In genomic region chrV:731330-731729, ce11 we compare ENCODE assay signal across 8 worm cellular contexts.
A peak's percentile ranks its signal among the peaks of the same experiment; 100 is the strongest.
TF ChIP-seq lines count a peak whose summit lies in the region.

No protein-coding gene starts in this region.

TF ChIP-seq in whole organism, L1 larva, 84 proteins besides CTCF, POLR2A, EP300 and RAD21 (continues in another document):
- TF ChIP-seq tlp-1 (tag; optimal IDR thresholded peaks at IDR 0.05; lab: Kevin White, UChicago) (no peak), C34B4.2 (tag; optimal IDR thresholded peaks at IDR 0.05; lab: Kevin White, UChicago) (peak; percentile 52), nhr-76 (tag; optimal IDR thresholded peaks at IDR 0.05; lab: Kevin White, UChicago) (no peak), nhr-77 (tag; optimal IDR thresholded peaks at IDR 0.05; lab: Kevin White, UChicago) (peak; percentile 83), tbx-2 (tag; optimal IDR thresholded peaks at IDR 0.05; lab: Kevin White, UChicago) (peak; percentile 96), ceh-90 (tag; optimal IDR thresholded peaks at IDR 0.05; lab: Kevin White, UChicago) (no peak), lsy-2 (tag; optimal IDR thresholded peaks at IDR 0.05; lab: Kevin White, UChicago) (peak; percentile 77 to 83), lin-15B (tag; optimal IDR thresholded peaks at IDR 0.05; lab: Kevin White, UChicago) (no peak), fkh-4 (tag; optimal IDR thresholded peaks at IDR 0.05; lab: Kevin White, UChicago; ENCODE audit: borderline replicate concordance) (no peak), sup-37 (GFP tag; optimal IDR thresholded peaks at IDR 0.05; lab: Kevin White, UChicago) (peak; percentile 94), blmp-1 (tag; optimal IDR thresholded peaks at IDR 0.05; lab: Kevin White, UChicago) (peak; percentile 13)

TF ChIP-seq in whole organism, L2 larva, 48 proteins besides CTCF, POLR2A, EP300 and RAD21 (continues in another document):
- TF ChIP-seq egl-27 (tag; optimal IDR thresholded peaks at IDR 0.05; lab: Kevin White, UChicago) (peak; percentile 74), lin-11 (tag; optimal IDR thresholded peaks at IDR 0.05; lab: Kevin White, UChicago) (no peak), nhr-25 (tag; optimal IDR thresholded peaks at IDR 0.05; lab: Kevin White, UChicago) (peak; percentile 85), unc-62 (GFP tag; optimal IDR thresholded peaks at IDR 0.05; lab: Kevin White, UChicago) (peak; percentile 11), mab-5 (tag; optimal IDR thresholded peaks at IDR 0.05; lab: Kevin White, UChicago) (peak; percentile 62), lin-13 (GFP tag; optimal IDR thresholded peaks at IDR 0.05; lab: Kevin White, UChicago) (peak; percentile 33), lsy-2 (tag; optimal IDR thresholded peaks at IDR 0.05; lab: Kevin White, UChicago) (peak in 1 of 2 experiments; percentile 80), snpc-4 (tag; optimal IDR thresholded peaks at IDR 0.05; lab: Kevin White, UChicago) (peak; percentile 42), unc-39 (tag; optimal IDR thresholded peaks at IDR 0.05; lab: Kevin White, UChicago) (no peak), mdl-1 (tag; optimal IDR thresholded peaks at IDR 0.05; lab: Kevin White, UChicago) (peak; percentile 97 to 98), ztf-4 (tag; optimal IDR thresholded peaks at IDR 0.05; lab: Kevin White, UChicago) (peak; percentile 89)

TF ChIP-seq in whole organism, L3 larva, 47 proteins besides CTCF, POLR2A, EP300 and RAD21 (continues in another document):
- TF ChIP-seq egl-27 (tag; optimal IDR thresholded peaks at IDR 0.05; lab: Kevin White, UChicago) (peak; percentile 44), fkh-2 (tag; optimal IDR thresholded peaks at IDR 0.05; lab: Kevin White, UChicago) (no peak), zag-1 (tag; optimal IDR thresholded peaks at IDR 0.05; lab: Kevin White, UChicago) (no peak), lsy-12 (tag; optimal IDR thresholded peaks at IDR 0.05; lab: Kevin White, UChicago) (peak; percentile 77), ama-1 (optimal IDR thresholded peaks at IDR 0.05; lab: Kevin White, UChicago) (peak; percentile 81), elt-2 (tag; optimal IDR thresholded peaks at IDR 0.05; lab: Kevin White, UChicago) (peak; percentile 99), mdl-1 (tag; optimal IDR thresholded peaks at IDR 0.05; lab: Kevin White, UChicago) (peak; percentile 96), sea-2 (GFP tag; optimal IDR thresholded peaks at IDR 0.05; lab: Kevin White, UChicago) (no peak), nfya-1 (tag; optimal IDR thresholded peaks at IDR 0.05; lab: Kevin White, UChicago; ENCODE audit: insufficient read depth) (peak; percentile 74), nhr-25 (tag; optimal IDR thresholded peaks at IDR 0.05; lab: Kevin White, UChicago) (peak; percentile 74), unc-62 (GFP tag; optimal IDR thresholded peaks at IDR 0.05; lab: Kevin White, UChicago) (peak; percentile 74), lin-39 (tag; optimal IDR thresholded peaks at IDR 0.05; lab: Kevin White, UChicago) (peak; percentile 90)

TF ChIP-seq in whole organism, L4 larva, 104 proteins besides CTCF, POLR2A, EP300 and RAD21 (continues in another document):
- TF ChIP-seq zag-1 (tag; optimal IDR thresholded peaks at IDR 0.05; lab: Kevin White, UChicago) (no peak), nhr-48 (tag; optimal IDR thresholded peaks at IDR 0.05; lab: Kevin White, UChicago) (peak; percentile 92), nhr-6 (tag; optimal IDR thresholded peaks at IDR 0.05; lab: Kevin White, UChicago) (peak; percentile 78), dve-1 (tag; optimal IDR thresholded peaks at IDR 0.05; lab: Kevin White, UChicago; ENCODE audit: insufficient read depth) (peak; percentile 97), lin-13 (GFP tag; optimal IDR thresholded peaks at IDR 0.05; lab: Kevin White, UChicago) (no peak), nhr-11 (tag; optimal IDR thresholded peaks at IDR 0.05; lab: Kevin White, UChicago) (peak; percentile 96), zfp-3 (GFP tag; conservative IDR thresholded peaks at IDR 0.05; lab: Robert Waterston, UW) (peak; percentile 88), ceh-20 (GFP tag; IDR thresholded peaks at IDR 0.05; lab: Robert Waterston, UW) (peak; percentile 90), saeg-2 (GFP tag; IDR thresholded peaks at IDR 0.05; lab: Robert Waterston, UW) (peak; percentile 79), pha-4 (GFP tag; IDR thresholded peaks at IDR 0.05; lab: Robert Waterston, UW) (peak; percentile 80), pha-4 (tag; optimal IDR thresholded peaks at IDR 0.05; lab: Kevin White, UChicago) (no peak), spr-1 (tag; optimal IDR thresholded peaks at IDR 0.05; lab: Kevin White, UChicago) (peak; percentile 56)

TF ChIP-seq in whole organism, late embryonic, 69 proteins besides CTCF, POLR2A, EP300 and RAD21 (continues in another document):
- TF ChIP-seq nfya-1 (tag; optimal IDR thresholded peaks at IDR 0.05; lab: Kevin White, UChicago) (peak; percentile 78), dve-1 (tag; optimal IDR thresholded peaks at IDR 0.05; lab: Kevin White, UChicago) (peak; percentile 5), unc-55 (GFP tag; optimal IDR thresholded peaks at IDR 0.05; lab: Kevin White, UChicago) (peak; percentile 95), ceh-6 (GFP tag; optimal IDR thresholded peaks at IDR 0.05; lab: Kevin White, UChicago) (no peak), rnt-1 (tag; optimal IDR thresholded peaks at IDR 0.05; lab: Kevin White, UChicago) (peak; percentile 88), lim-6 (tag; optimal IDR thresholded peaks at IDR 0.05; lab: Kevin White, UChicago) (no peak), F13H6.1 (tag; optimal IDR thresholded peaks at IDR 0.05; lab: Kevin White, UChicago) (peak; percentile 49), pqm-1 (tag; optimal IDR thresholded peaks at IDR 0.05; lab: Kevin White, UChicago) (peak; percentile 83), mec-3 (tag; optimal IDR thresholded peaks at IDR 0.05; lab: Kevin White, UChicago; ENCODE audit: borderline replicate concordance) (no peak), tbx-2 (tag; optimal IDR thresholded peaks at IDR 0.05; lab: Kevin White, UChicago) (peak; percentile 66), zip-5 (tag; optimal IDR thresholded peaks at IDR 0.05; lab: Kevin White, UChicago) (no peak), unc-42 (tag; optimal IDR thresholded peaks at IDR 0.05; lab: Kevin White, UChicago) (no peak)

TF ChIP-seq in whole organism, midembryonic, 9 proteins besides CTCF, POLR2A, EP300 and RAD21:
- TF ChIP-seq cog-1 (tag; optimal IDR thresholded peaks at IDR 0.05; lab: Kevin White, UChicago) (peak; percentile 50), klf-2 (GFP tag; conservative IDR thresholded peaks at IDR 0.05; lab: Robert Waterston, UW) (no peak)
TF ChIP-seq in whole organism, midembryonic: peak in this region for 1.

TF ChIP-seq in whole organism, mixed stage, embryonic, 35 proteins besides CTCF, POLR2A, EP300 and RAD21:
- TF ChIP-seq mep-1 (tag; optimal IDR thresholded peaks at IDR 0.05; lab: Kevin White, UChicago) (no peak), M03D4.4 (tag; optimal IDR thresholded peaks at IDR 0.05; lab: Kevin White, UChicago) (peak; percentile 41), unc-120 (tag; optimal IDR thresholded peaks at IDR 0.05; lab: Kevin White, UChicago; ENCODE audit: poor library complexity, severe bottlenecking) (peak; percentile 91), unc-39 (tag; optimal IDR thresholded peaks at IDR 0.05; lab: Kevin White, UChicago) (no peak), cnd-1 (tag; optimal IDR thresholded peaks at IDR 0.05; lab: Kevin White, UChicago) (no peak), tbx-8 (GFP tag; optimal IDR thresholded peaks at IDR 0.05; lab: Kevin White, UChicago) (no peak), pha-4 (tag; optimal IDR thresholded peaks at IDR 0.05; lab: Kevin White, UChicago) (no peak), nhr-237 (tag; optimal IDR thresholded peaks at IDR 0.05; lab: Kevin White, UChicago) (no peak), unc-62 (GFP tag; optimal IDR thresholded peaks at IDR 0.05; lab: Kevin White, UChicago) (peak; percentile 87), nhr-76 (tag; optimal IDR thresholded peaks at IDR 0.05; lab: Kevin White, UChicago) (no peak), drap-1 (GFP tag; optimal IDR thresholded peaks at IDR 0.05; lab: Kevin White, UChicago) (peak; percentile 11), blmp-1 (tag; optimal IDR thresholded peaks at IDR 0.05; lab: Kevin White, UChicago) (no peak), hlh-1 (tag; optimal IDR thresholded peaks at IDR 0.05; lab: Kevin White, UChicago) (peak; percentile 98), nhr-2 (tag; optimal IDR thresholded peaks at IDR 0.05; lab: Kevin White, UChicago) (peak; percentile 89)

TF ChIP-seq in whole organism, young adult, 124 proteins besides CTCF, POLR2A, EP300 and RAD21 (continues in another document):
- TF ChIP-seq rec-8 (tag; optimal IDR thresholded peaks at IDR 0.05; lab: Kevin White, UChicago), result no peak
- TF ChIP-seq cebp-1 (GFP tag; IDR thresholded peaks at IDR 0.05; lab: Robert Waterston, UW), result peak; percentile 33; the same call in 1 of the 2 replicates
- TF ChIP-seq cebp-1 (tag; optimal IDR thresholded peaks at IDR 0.05; lab: Kevin White, UChicago), result peak; percentile 89
- peak; percentile 79 for TF ChIP-seq nhr-90 (tag; optimal IDR thresholded peaks at IDR 0.05; lab: Kevin White, UChicago)
- TF ChIP-seq Y67H2A.10 (GFP tag; conservative IDR thresholded peaks at IDR 0.05; lab: Robert Waterston, UW), result no peak
- no peak for TF ChIP-seq nhr-27 (tag; optimal IDR thresholded peaks at IDR 0.05; lab: Kevin White, UChicago)
- TF ChIP-seq attf-5 (GFP tag; optimal IDR thresholded peaks at IDR 0.05; lab: Kevin White, UChicago), result peak; percentile 81
- TF ChIP-seq tbp1 (GFP tag; optimal IDR thresholded peaks at IDR 0.05; lab: Kevin White, UChicago), result peak; percentile 63
- no peak for TF ChIP-seq mxl-1 (tag; optimal IDR thresholded peaks at IDR 0.05; lab: Kevin White, UChicago)
- TF ChIP-seq lag-1 (GFP tag; IDR thresholded peaks at IDR 0.05; lab: Robert Waterston, UW), result no peak
- no peak for TF ChIP-seq B0261.1 (tag; optimal IDR thresholded peaks at IDR 0.05; lab: Kevin White, UChicago)
- peak; percentile 64; the same call in 1 of the 2 replicates for TF ChIP-seq madf-3 (GFP tag; IDR thresholded peaks at IDR 0.05; lab: Robert Waterston, UW)
- no peak for TF ChIP-seq ztf-6 (GFP tag; IDR thresholded peaks at IDR 0.05; lab: Robert Waterston, UW)
- no peak for TF ChIP-seq dpff-1 (tag; optimal IDR thresholded peaks at IDR 0.05; lab: Kevin White, UChicago)
- 0 out of 2 replicates have a peak, but pooled peaks have one; percentile 11 for TF ChIP-seq sea-2 (GFP tag; IDR thresholded peaks at IDR 0.05; lab: Robert Waterston, UW)
- TF ChIP-seq ceh-58 (GFP tag; IDR thresholded peaks at IDR 0.05; lab: Robert Waterston, UW), result no peak
- TF ChIP-seq sdz-38 (tag; optimal IDR thresholded peaks at IDR 0.05; lab: Kevin White, UChicago), result no peak
- TF ChIP-seq unc-130 (GFP tag; optimal IDR thresholded peaks at IDR 0.05; lab: Kevin White, UChicago), result no peak
- TF ChIP-seq ets-4 (GFP tag; optimal IDR thresholded peaks at IDR 0.05; lab: Kevin White, UChicago), result peak; percentile 84
- TF ChIP-seq Y53G8AR.9 (GFP tag; conservative IDR thresholded peaks at IDR 0.05; lab: Robert Waterston, UW), result peak; percentile 75; the same call in 1 of the 2 replicates
- TF ChIP-seq lin-54 (GFP tag; optimal IDR thresholded peaks at IDR 0.05; lab: Kevin White, UChicago), result peak; percentile 61
- peak; percentile 88; the same call in 1 of the 2 replicates for TF ChIP-seq egl-44 (GFP tag; IDR thresholded peaks at IDR 0.05; lab: Robert Waterston, UW)
- peak; percentile 73 for TF ChIP-seq ZK185.1 (tag; optimal IDR thresholded peaks at IDR 0.05; lab: Kevin White, UChicago; ENCODE audit: poor library complexity, severe bottlenecking)
- TF ChIP-seq ceh-27 (GFP tag; optimal IDR thresholded peaks at IDR 0.05; lab: Kevin White, UChicago), result peak; percentile 41
